Worm (Caenorhabditis elegans) whole organism, late embryonic: ENCODE measurements around the gene sri-66.

Experiments used
- F13H6.1 ChIP-seq: sonication (generic microtip); optimal IDR thresholded peaks from 2 replicates; lab custom pipeline; 2016; ENCODE audit warnings: missing genetic modification characterization, missing compliant biosample characterization
- K02D7.2 ChIP-seq: sonication (generic microtip); optimal IDR thresholded peaks from 2 replicates; lab custom pipeline; 2017; ENCODE audit warnings: mild to moderate bottlenecking, missing genetic modification characterization, missing compliant biosample characterization
- K09A11.1 ChIP-seq: sonication (generic microtip); optimal IDR thresholded peaks from 2 replicates; lab custom pipeline; 2017; ENCODE audit warnings: antibody characterized with exemption, mild to moderate bottlenecking, missing genetic modification characterization, missing compliant biosample characterization; ENCODE audit not compliant: insufficient read depth
- T23F11.4 ChIP-seq: fragments of 200-800 bp; sonication (Bioruptor generic); optimal IDR thresholded peaks from 2 replicates; lab custom pipeline; 2018; ENCODE audit warnings: mild to moderate bottlenecking, missing genetic modification characterization, missing compliant biosample characterization
- Y22D7AL.16 ChIP-seq: sonication (generic microtip); optimal IDR thresholded peaks from 2 replicates; lab custom pipeline; 2016; ENCODE audit warnings: missing genetic modification characterization, missing compliant biosample characterization
- ahr-1 ChIP-seq: sonication (generic microtip); optimal IDR thresholded peaks from 2 replicates; lab custom pipeline; 2016; ENCODE audit warnings: missing genetic modification characterization, missing compliant biosample characterization
- ceh-14 ChIP-seq: sonication (generic microtip); optimal IDR thresholded peaks from 2 replicates; lab custom pipeline; 2016; ENCODE audit warnings: missing genotype, missing genetic modification characterization, missing compliant biosample characterization
- ceh-24 ChIP-seq: sonication (generic microtip); optimal IDR thresholded peaks from 2 replicates; lab custom pipeline; 2016; ENCODE audit warnings: mild to moderate bottlenecking, missing genetic modification characterization, missing compliant biosample characterization
- ceh-30 ChIP-seq: fragments of 150-350 bp; optimal IDR thresholded peaks from 2 replicates; lab custom pipeline; 2014; ENCODE audit warnings: missing biosample characterization, missing genetic modification characterization
- ceh-6 ChIP-seq: fragments of 200-800 bp; sonication (Bioruptor generic); optimal IDR thresholded peaks from 2 replicates; lab custom pipeline; 2018; ENCODE audit warnings: mild to moderate bottlenecking, missing genetic modification characterization, missing compliant biosample characterization
- che-1 ChIP-seq: sonication (generic microtip); optimal IDR thresholded peaks from 2 replicates; lab custom pipeline; 2016; ENCODE audit warnings: mild to moderate bottlenecking, missing genetic modification characterization, missing compliant biosample characterization
- dve-1 ChIP-seq: sonication (generic microtip); optimal IDR thresholded peaks from 2 replicates; lab custom pipeline; 2017; ENCODE audit warnings: antibody characterized with exemption, mild to moderate bottlenecking, missing genetic modification characterization, missing compliant biosample characterization
- elt-2 ChIP-seq: sonication (generic microtip); optimal IDR thresholded peaks from 2 replicates; lab custom pipeline; 2016; ENCODE audit warnings: missing genetic modification reagents, missing genetic modification characterization, missing compliant biosample characterization
- ets-4 ChIP-seq: sonication (generic microtip); optimal IDR thresholded peaks from 2 replicates; lab custom pipeline; 2016; ENCODE audit warnings: missing genetic modification characterization, missing compliant biosample characterization
- fax-1 ChIP-seq: sonication (generic microtip); optimal IDR thresholded peaks from 2 replicates; lab custom pipeline; 2016; ENCODE audit warnings: missing genotype, missing genetic modification characterization, missing compliant biosample characterization
- fkh-10 ChIP-seq: fragments of 150-350 bp; optimal IDR thresholded peaks from 2 replicates; lab custom pipeline; 2014; ENCODE audit warnings: missing biosample characterization, missing genetic modification reagents, missing genetic modification characterization
- hlh-13 ChIP-seq: fragments of 200-800 bp; sonication (Bioruptor generic); optimal IDR thresholded peaks from 2 replicates; lab custom pipeline; 2018; ENCODE audit warnings: mild to moderate bottlenecking, missing genetic modification characterization, missing compliant biosample characterization
- hlh-15 ChIP-seq: sonication (generic microtip); optimal IDR thresholded peaks from 2 replicates; lab custom pipeline; 2016; ENCODE audit warnings: missing genetic modification characterization, missing compliant biosample characterization
- hlh-8 ChIP-seq: sonication (generic microtip); optimal IDR thresholded peaks from 2 replicates; lab custom pipeline; 2016; ENCODE audit warnings: missing genotype, missing genetic modification characterization, missing compliant biosample characterization
- lin-11 ChIP-seq: fragments of 200-800 bp; sonication (Bioruptor generic); optimal IDR thresholded peaks from 2 replicates; lab custom pipeline; 2018; ENCODE audit warnings: mild to moderate bottlenecking, missing genetic modification characterization, missing compliant biosample characterization
- madf-2 ChIP-seq: sonication (generic microtip); optimal IDR thresholded peaks from 2 replicates; lab custom pipeline; 2017; ENCODE audit warnings: missing genetic modification characterization, missing compliant biosample characterization
- npax-4 ChIP-seq: sonication (generic microtip); optimal IDR thresholded peaks from 2 replicates; lab custom pipeline; 2016; ENCODE audit warnings: missing genetic modification characterization, missing compliant biosample characterization
- odd-2 ChIP-seq: sonication (generic microtip); optimal IDR thresholded peaks from 2 replicates; lab custom pipeline; 2017; ENCODE audit warnings: antibody characterized with exemption, mild to moderate bottlenecking, missing genetic modification characterization, missing compliant biosample characterization
- pax-1 ChIP-seq: fragments of 150-350 bp; optimal IDR thresholded peaks from 2 replicates; lab custom pipeline; 2014; ENCODE audit warnings: missing biosample characterization, missing genetic modification characterization
- pqm-1 ChIP-seq: sonication (generic microtip); optimal IDR thresholded peaks from 2 replicates; lab custom pipeline; 2016; ENCODE audit warnings: missing genetic modification characterization, missing compliant biosample characterization
- pros-1 ChIP-seq: fragments of 150-350 bp; optimal IDR thresholded peaks from 2 replicates; lab custom pipeline; 2014; ENCODE audit warnings: missing biosample characterization, missing genetic modification reagents, missing genetic modification characterization
- ref-2 ChIP-seq: sonication (generic microtip); optimal IDR thresholded peaks from 2 replicates; lab custom pipeline; 2016; ENCODE audit warnings: missing genetic modification characterization, missing compliant biosample characterization
- rnt-1 ChIP-seq: sonication (generic microtip); optimal IDR thresholded peaks from 2 replicates; lab custom pipeline; 2016; ENCODE audit warnings: missing genetic modification characterization, missing compliant biosample characterization
- sdc-2 ChIP-seq: sonication (generic microtip); optimal IDR thresholded peaks from 2 replicates; lab custom pipeline; 2016; ENCODE audit warnings: missing genotype, missing genetic modification characterization, missing compliant biosample characterization
- sox-4 ChIP-seq: sonication (generic microtip); optimal IDR thresholded peaks from 2 replicates; lab custom pipeline; 2017; ENCODE audit warnings: mild to moderate bottlenecking, missing genetic modification characterization, inconsistent platforms, missing compliant biosample characterization
- tbx-2 ChIP-seq: sonication (generic microtip); optimal IDR thresholded peaks from 2 replicates; lab custom pipeline; 2016; ENCODE audit warnings: missing genetic modification characterization, missing compliant biosample characterization
- tbx-7 ChIP-seq: sonication (generic microtip); optimal IDR thresholded peaks from 2 replicates; lab custom pipeline; 2016; ENCODE audit warnings: missing genotype, missing genetic modification characterization, missing compliant biosample characterization
- unc-3 ChIP-seq, 2 experiments: fragments of 200-800 bp in 1 of 2; sonication (Bioruptor generic) in 1 of 2; sonication (generic microtip) in 1 of 2; conservative IDR thresholded peaks in 1 of 2; optimal IDR thresholded peaks in 1 of 2; 2 replicates each; pipeline versions ENCODE4 v1.3.6 to Lab custom; 2016 to 2022; ENCODE audit warnings: missing compliant biosample characterization in 2 of 2, missing genetic modification characterization in 2 of 2, missing genetic modification reagents in 1 of 2
- unc-55 ChIP-seq: sonication (generic microtip); optimal IDR thresholded peaks from 2 replicates; lab custom pipeline; 2017; ENCODE audit warnings: missing biosample characterization, missing genetic modification reagents, missing genetic modification characterization
- ztf-16 ChIP-seq: sonication (generic microtip); optimal IDR thresholded peaks from 2 replicates; lab custom pipeline; 2017; ENCODE audit warnings: missing genetic modification characterization, missing compliant biosample characterization

The sri-66 gene

DNA sequence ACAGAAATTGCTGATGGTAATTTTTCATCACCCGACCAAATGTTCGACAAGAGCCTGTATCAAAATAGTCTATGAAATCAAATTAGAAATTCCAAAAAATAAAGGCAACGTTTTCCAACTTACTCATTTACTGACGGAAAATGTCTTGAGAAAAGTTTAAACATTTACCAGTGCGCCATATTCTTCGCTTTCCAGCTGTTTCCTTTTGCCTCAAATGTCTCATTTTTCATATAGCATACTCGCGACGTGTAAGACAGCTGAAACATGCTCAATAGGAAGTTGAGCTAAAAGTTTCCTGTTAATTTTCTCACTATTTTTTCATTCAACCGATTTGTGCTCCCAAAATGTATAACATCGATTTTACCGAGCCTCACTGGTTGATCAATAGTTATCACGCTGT lies at the start of gene sri-66:
sri-66 (plus strand) TSS at position 301 of the 400 bp plus-strand sequence.
- TF ChIP-seq lin-11 (tag; lab: Kevin White, UChicago) = no peak

- TF ChIP-seq ztf-16 = no peak
- no peak for TF ChIP-seq pax-1 (tag; lab: Kevin White, UChicago)
- TF ChIP-seq sox-4 (tag; lab: Kevin White, UChicago) = no peak
- no peak for TF ChIP-seq hlh-15
- no peak for TF ChIP-seq tbx-2 (tag; lab: Kevin White, UChicago)
- no peak for TF ChIP-seq unc-55 (GFP tag; lab: Kevin White, UChicago)
- no peak for TF ChIP-seq hlh-8
- TF ChIP-seq fkh-10 (GFP tag; lab: Kevin White, UChicago) = no peak
- no peak for TF ChIP-seq ceh-14 (tag; lab: Kevin White, UChicago)
- TF ChIP-seq odd-2 (tag; lab: Kevin White, UChicago) = no peak
- TF ChIP-seq madf-2 (tag; lab: Kevin White, UChicago) = no peak
- TF ChIP-seq rnt-1 (tag; lab: Kevin White, UChicago) = no peak
- TF ChIP-seq ets-4 (tag; lab: Kevin White, UChicago) = no peak
- no peak for TF ChIP-seq npax-4 (tag; lab: Kevin White, UChicago)
- TF ChIP-seq Y22D7AL.16 (tag; lab: Kevin White, UChicago) = no peak
- no peak for TF ChIP-seq ceh-24 (tag; lab: Kevin White, UChicago)
- TF ChIP-seq fax-1 = no peak
- no peak for TF ChIP-seq unc-3 (GFP tag; conservative IDR thresholded peaks at IDR 0.05; lab: Robert Waterston, UW)
- no peak for TF ChIP-seq unc-3 (tag; optimal IDR thresholded peaks at IDR 0.05; lab: Kevin White, UChicago)
- TF ChIP-seq ceh-6 (GFP tag; lab: Kevin White, UChicago) = no peak
- TF ChIP-seq, all 69 proteins: peak for 0
Measured at ce11 chrV:17013232-17013631, 46.9 kb upstream of the sri-66 start, which contains the start of gene clec-241. clec-241 (minus strand) TSS chrV:17013332.

DNA sequence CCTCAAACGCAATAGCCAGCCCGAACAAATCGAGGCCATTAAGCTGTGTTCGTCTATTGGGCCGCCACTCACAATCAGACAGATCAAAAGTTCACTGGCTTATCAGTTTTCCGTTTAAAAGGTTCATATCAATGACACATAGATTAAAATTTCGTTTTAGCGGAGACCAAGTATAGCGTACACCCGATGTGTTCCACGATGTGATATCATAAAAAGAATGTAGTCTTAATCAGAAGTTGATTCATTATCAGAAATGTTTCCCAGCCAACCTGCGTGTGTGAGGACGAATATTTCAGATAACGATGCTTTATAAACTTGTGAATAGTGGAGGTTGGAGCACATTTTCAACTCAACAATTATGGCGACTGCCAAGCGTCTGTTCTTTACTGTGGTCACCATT lies 46.0 kb upstream of the sri-66 start, which contains the start of gene clc-13:
clc-13 (plus strand) TSS at position 359 of the 400 bp plus-strand sequence.
- TF ChIP-seq elt-2 (tag; lab: Kevin White, UChicago) (peak; percentile 89), pros-1 (tag; lab: Kevin White, UChicago) (no peak)

DNA sequence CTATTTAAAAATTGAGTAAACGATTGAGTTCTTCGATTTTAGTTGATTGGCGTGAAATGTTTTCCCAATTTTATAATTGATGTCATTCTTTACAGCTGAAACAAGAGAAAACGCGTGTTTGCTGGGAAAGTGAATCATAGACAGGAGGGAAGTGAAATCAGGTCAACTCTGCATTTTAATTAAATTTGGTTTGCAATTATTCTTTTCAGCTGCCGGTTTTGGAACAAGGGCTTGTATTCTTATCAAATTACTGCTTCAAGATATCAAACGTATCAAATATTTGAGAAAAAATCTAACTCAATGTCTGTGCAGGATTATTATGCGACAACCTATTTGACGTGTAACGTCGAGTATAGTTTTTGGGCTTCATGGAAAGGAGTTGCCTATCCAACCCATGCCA lies 43.3 kb upstream of the sri-66 start, which contains the start of gene srh-97:
srh-97 (plus strand) TSS at position 301 of the 400 bp plus-strand sequence.
- TF ChIP-seq unc-3 (GFP tag; conservative IDR thresholded peaks at IDR 0.05; lab: Robert Waterston, UW) (no peak), unc-3 (tag; optimal IDR thresholded peaks at IDR 0.05; lab: Kevin White, UChicago) (no peak), che-1 (no peak), fax-1 (no peak), pqm-1 (tag; lab: Kevin White, UChicago) (no peak), hlh-13 (GFP tag; lab: Kevin White, UChicago) (no peak), sdc-2 (no peak), fkh-10 (GFP tag; lab: Kevin White, UChicago) (no peak), sox-4 (tag; lab: Kevin White, UChicago) (no peak), lin-11 (tag; lab: Kevin White, UChicago) (no peak), T23F11.4 (GFP tag; lab: Kevin White, UChicago) (no peak), ztf-16 (no peak), ahr-1 (tag; lab: Kevin White, UChicago) (no peak), tbx-2 (tag; lab: Kevin White, UChicago) (no peak), ref-2 (tag; lab: Kevin White, UChicago) (no peak), odd-2 (tag; lab: Kevin White, UChicago) (no peak), Y22D7AL.16 (tag; lab: Kevin White, UChicago) (no peak)

ce11 chrV:17019690-17020089 lies 40.4 kb upstream of the sri-66 start, which contains the start of gene F49H6.17:
F49H6.17 (plus strand) TSS chrV:17019990.
- no peak for TF ChIP-seq K09A11.1 (tag; lab: Kevin White, UChicago)
- TF ChIP-seq dve-1 (tag; lab: Kevin White, UChicago) = no peak
- no peak for TF ChIP-seq F13H6.1
- no peak for TF ChIP-seq hlh-13 (GFP tag; lab: Kevin White, UChicago)
- TF ChIP-seq madf-2 (tag; lab: Kevin White, UChicago) = no peak
- no peak for TF ChIP-seq ceh-30 (tag; lab: Kevin White, UChicago)
- no peak for TF ChIP-seq tbx-7 (tag; lab: Kevin White, UChicago)
- TF ChIP-seq sdc-2 = no peak
- TF ChIP-seq hlh-15 = no peak
- no peak for TF ChIP-seq K02D7.2 (tag; lab: Kevin White, UChicago)
- TF ChIP-seq Y22D7AL.16 (tag; lab: Kevin White, UChicago) = no peak
